Fruit fly (Drosophila melanogaster) whole organism, embryonic: ENCODE data around the gene ImpE1.

ENCODE experiments used
- Bdp1 ChIP-seq: fragments of 200-800 bp; sonication (Bioruptor generic); optimal IDR thresholded peaks from 3 replicates; lab custom pipeline; 2016; ENCODE audit warnings: missing biosample characterization, missing genetic modification characterization
- CG11093 ChIP-seq: fragments of 200-800 bp; sonication (Bioruptor generic); IDR thresholded peaks from 3 replicates; pipeline ENCODE4 v1.3.6; 2022; ENCODE audit warnings: missing biosample characterization, missing genetic modification characterization
- CG11504 ChIP-seq: fragments of 200-800 bp; sonication (Bioruptor generic); optimal IDR thresholded peaks from 3 replicates; lab custom pipeline; 2019; ENCODE audit warnings: missing biosample characterization, mild to moderate bottlenecking, missing genetic modification characterization, moderate library complexity
- CG12071 ChIP-seq: fragments of 200-800 bp; sonication (Bioruptor generic); optimal IDR thresholded peaks from 3 replicates; lab custom pipeline; 2018; ENCODE audit warnings: missing biosample characterization, mild to moderate bottlenecking, missing genetic modification characterization
- CG12391 ChIP-seq: fragments of 200-800 bp; sonication (Bioruptor generic); optimal IDR thresholded peaks from 3 replicates; lab custom pipeline; 2018; ENCODE audit warnings: missing biosample characterization, mild to moderate bottlenecking, missing genetic modification characterization, moderate library complexity
- CG12744 ChIP-seq: fragments of 200-800 bp; sonication (Bioruptor generic); optimal IDR thresholded peaks from 2 replicates; lab custom pipeline; 2016; ENCODE audit warnings: missing biosample characterization, missing genetic modification characterization
- CG14667 ChIP-seq: fragments of 200-800 bp; sonication (Bioruptor generic); IDR thresholded peaks from 2 replicates; pipeline ENCODE4 v1.3.6; 2022; ENCODE audit warnings: missing biosample characterization, missing genetic modification characterization
- CG14965 ChIP-seq: fragments of 200-800 bp; sonication (Bioruptor generic); optimal IDR thresholded peaks from 2 replicates; lab custom pipeline; 2016; ENCODE audit warnings: missing biosample characterization, missing genetic modification characterization, borderline replicate concordance
- CG16779 ChIP-seq: fragments of 200-800 bp; sonication (Bioruptor generic); IDR thresholded peaks from 2 replicates; pipeline ENCODE4 v1.3.6; 2022; ENCODE audit warnings: missing biosample characterization, missing genetic modification characterization
- CG17802 ChIP-seq: fragments of 200-800 bp; sonication (Bioruptor generic); optimal IDR thresholded peaks from 2 replicates; lab custom pipeline; 2018; ENCODE audit warnings: missing biosample characterization, mild to moderate bottlenecking, missing genetic modification characterization, moderate library complexity
- CG2875 ChIP-seq: fragments of 200-800 bp; sonication (Bioruptor generic); optimal IDR thresholded peaks from 2 replicates; lab custom pipeline; 2017; ENCODE audit warnings: missing biosample characterization, mild to moderate bottlenecking, missing genetic modification characterization, missing genetic modification reagents
- CG31441 ChIP-seq: fragments of 200-800 bp; sonication (Bioruptor generic); IDR thresholded peaks from 2 replicates; pipeline ENCODE4 v1.3.6; 2022; ENCODE audit warnings: missing biosample characterization, missing genetic modification characterization
- CG33557 ChIP-seq: fragments of 200-800 bp; sonication (Bioruptor generic); optimal IDR thresholded peaks from 2 replicates; lab custom pipeline; 2019; ENCODE audit warnings: missing biosample characterization, mild to moderate bottlenecking, missing genetic modification characterization, moderate library complexity
- CG34422 ChIP-seq: fragments of 200-800 bp; sonication (Bioruptor generic); IDR thresholded peaks from 3 replicates; pipeline ENCODE4 v1.3.6; 2022; ENCODE audit warnings: missing biosample characterization, missing genetic modification characterization
- CG4404 ChIP-seq: fragments of 200-800 bp; sonication (Bioruptor generic); IDR thresholded peaks from 2 replicates; pipeline ENCODE4 v1.3.6; 2022; ENCODE audit warnings: missing biosample characterization, missing genetic modification characterization
- CG4424 ChIP-seq: fragments of 200-800 bp; sonication (Bioruptor generic); optimal IDR thresholded peaks from 3 replicates; lab custom pipeline; 2016; ENCODE audit warnings: missing biosample characterization, missing genetic modification characterization
- CG6791 ChIP-seq: fragments of 200-800 bp; sonication (Bioruptor generic); IDR thresholded peaks from 3 replicates; pipeline ENCODE4 v1.3.6; 2022; ENCODE audit warnings: missing biosample characterization, missing genetic modification characterization; ENCODE audit not compliant: partially characterized antibody
- CG7357 ChIP-seq: fragments of 200-800 bp; sonication (Bioruptor generic); IDR thresholded peaks from 3 replicates; pipeline ENCODE4 v1.3.6; 2022; ENCODE audit warnings: missing biosample characterization, missing genetic modification characterization
- CG7963 ChIP-seq: fragments of 200-800 bp; sonication (Bioruptor generic); IDR thresholded peaks from 3 replicates; pipeline ENCODE4 v1.3.6; 2022; ENCODE audit warnings: missing biosample characterization, missing genetic modification characterization; ENCODE audit not compliant: partially characterized antibody
- CG8478 ChIP-seq: fragments of >200 bp; optimal IDR thresholded peaks from 2 replicates; lab custom pipeline; 2018
- CG9215 ChIP-seq: fragments of 200-800 bp; sonication (Bioruptor generic); IDR thresholded peaks from 2 replicates; pipeline ENCODE4 v1.3.6; 2022; ENCODE audit warnings: missing biosample characterization, missing genetic modification characterization
- Drgx ChIP-seq: fragments of 200-800 bp; sonication (Bioruptor generic); IDR thresholded peaks from 2 replicates; pipeline ENCODE4 v1.3.6; 2022; ENCODE audit warnings: missing biosample characterization, missing genetic modification characterization
- E2f1 ChIP-seq: fragments of 200-800 bp; sonication (Bioruptor generic); IDR thresholded peaks from 2 replicates; pipeline ENCODE4 v1.3.6; 2022; ENCODE audit warnings: missing biosample characterization, missing genetic modification characterization
- Gsc ChIP-seq: fragments of 200-800 bp; sonication (Bioruptor generic); IDR thresholded peaks from 2 replicates; pipeline ENCODE4 v1.3.6; 2022; ENCODE audit warnings: missing biosample characterization, missing genetic modification characterization
- HLHmδ ChIP-seq: fragments of 200-800 bp; sonication (Bioruptor generic); optimal IDR thresholded peaks from 2 replicates; lab custom pipeline; 2018; ENCODE audit warnings: missing biosample characterization, mild to moderate bottlenecking, missing genetic modification characterization, moderate library complexity
- Lhr ChIP-seq: fragments of 200-800 bp; sonication (Bioruptor generic); optimal IDR thresholded peaks from 3 replicates; lab custom pipeline; 2017; ENCODE audit warnings: mild to moderate bottlenecking, missing biosample characterization, missing genetic modification reagents, missing genetic modification characterization
- NFAT ChIP-seq: fragments of 200-800 bp; sonication (Bioruptor generic); IDR thresholded peaks from 2 replicates; pipeline ENCODE4 v1.3.6; 2022; ENCODE audit warnings: missing biosample characterization, missing genetic modification characterization
- Nf-YA ChIP-seq: fragments of 200-800 bp; sonication (Bioruptor generic); IDR thresholded peaks from 2 replicates; pipeline ENCODE4 v1.3.6; 2022; ENCODE audit warnings: missing biosample characterization, missing genetic modification characterization
- Oli ChIP-seq: fragments of 200-800 bp; sonication (Bioruptor generic); optimal IDR thresholded peaks from 2 replicates; lab custom pipeline; 2018; ENCODE audit warnings: missing biosample characterization, mild to moderate bottlenecking, missing genetic modification characterization, moderate library complexity
- amos ChIP-seq: fragments of 200-800 bp; sonication (Bioruptor generic); IDR thresholded peaks from 2 replicates; pipeline ENCODE4 v1.3.6; 2022; ENCODE audit warnings: missing biosample characterization, missing genetic modification characterization; ENCODE audit not compliant: partially characterized antibody
- chif ChIP-seq, 2 experiments: fragments of 200-800 bp; sonication (Bioruptor generic); optimal IDR thresholded peaks; 3 replicates each; lab custom pipeline; 2016; ENCODE audit warnings: missing biosample characterization in 2 of 2, missing genetic modification characterization in 2 of 2
- dpn ChIP-seq, 2 experiments: fragments of 200-800 bp; sonication (Bioruptor generic); optimal IDR thresholded peaks; 3 replicates each; lab custom pipeline; 2016; ENCODE audit warnings: missing biosample characterization in 2 of 2, missing genetic modification characterization in 2 of 2
- fd64A ChIP-seq: fragments of 200-800 bp; sonication (Bioruptor generic); optimal IDR thresholded peaks from 3 replicates; lab custom pipeline; 2018; ENCODE audit warnings: missing biosample characterization, mild to moderate bottlenecking, missing genetic modification characterization
- gce ChIP-seq: fragments of 200-800 bp; sonication (Bioruptor generic); IDR thresholded peaks from 3 replicates; pipeline ENCODE4 v1.3.6; 2022; ENCODE audit warnings: missing biosample characterization, missing genetic modification characterization
- knrl ChIP-seq: fragments of 200-800 bp; sonication (Bioruptor generic); IDR thresholded peaks from 3 replicates; pipeline ENCODE4 v1.3.6; 2022; ENCODE audit warnings: missing biosample characterization, missing genetic modification characterization; ENCODE audit not compliant: partially characterized antibody
- nerfin-2 ChIP-seq: fragments of 200-800 bp; sonication (Bioruptor generic); IDR thresholded peaks from 2 replicates; pipeline ENCODE4 v1.3.6; 2022; ENCODE audit warnings: missing biosample characterization, missing genetic modification characterization; ENCODE audit not compliant: partially characterized antibody
- pfk ChIP-seq: fragments of 200-800 bp; sonication (Bioruptor generic); optimal IDR thresholded peaks from 2 replicates; lab custom pipeline; 2018; ENCODE audit warnings: missing biosample characterization, mild to moderate bottlenecking, missing genetic modification characterization, moderate library complexity
- rib ChIP-seq: fragments of 200-800 bp; sonication (Bioruptor generic); IDR thresholded peaks from 2 replicates; pipeline ENCODE4 v1.3.6; 2022; ENCODE audit warnings: missing biosample characterization, missing genetic modification characterization
- row ChIP-seq: fragments of 200-800 bp; sonication (Bioruptor generic); IDR thresholded peaks from 3 replicates; pipeline ENCODE4 v1.3.6; 2022; ENCODE audit warnings: missing biosample characterization, missing genetic modification characterization
- sima ChIP-seq: fragments of 200-800 bp; sonication (Bioruptor generic); optimal IDR thresholded peaks from 2 replicates; lab custom pipeline; 2016; ENCODE audit warnings: missing biosample characterization, missing genetic modification characterization
- sisA ChIP-seq: fragments of 200-800 bp; sonication (Bioruptor generic); IDR thresholded peaks from 2 replicates; pipeline ENCODE4 v1.3.6; 2022; ENCODE audit warnings: missing biosample characterization, missing genetic modification characterization
- slou ChIP-seq: fragments of 200-800 bp; sonication (Bioruptor generic); optimal IDR thresholded peaks from 3 replicates; lab custom pipeline; 2016; ENCODE audit warnings: missing biosample characterization, missing genetic modification characterization
- slp2 ChIP-seq: fragments of 200-800 bp; sonication (Bioruptor generic); optimal IDR thresholded peaks from 2 replicates; lab custom pipeline; 2016; ENCODE audit warnings: missing biosample characterization, missing genetic modification characterization
- sug ChIP-seq: fragments of 200-800 bp; optimal IDR thresholded peaks from 2 replicates; lab custom pipeline; 2019; ENCODE audit warnings: missing biosample characterization, mild to moderate bottlenecking, missing genetic modification characterization, moderate library complexity
- tap ChIP-seq: fragments of 200-800 bp; optimal IDR thresholded peaks from 3 replicates; lab custom pipeline; 2019; ENCODE audit warnings: missing biosample characterization, mild to moderate bottlenecking, missing genetic modification characterization, moderate library complexity
- tll ChIP-seq, 2 experiments: fragments of 200-800 bp in 1 of 2; fragments of >200 bp in 1 of 2; sonication (Bioruptor generic) in 1 of 2; optimal IDR thresholded peaks; 2 replicates each; lab custom pipeline; 2017 to 2019; ENCODE audit warnings: missing biosample characterization in 2 of 2, missing genetic modification characterization in 2 of 2, mild to moderate bottlenecking in 1 of 2, moderate library complexity in 1 of 2
- zen2 ChIP-seq: fragments of 200-800 bp; sonication (Bioruptor generic); IDR thresholded peaks from 3 replicates; pipeline ENCODE4 v1.3.6; 2022; ENCODE audit warnings: missing biosample characterization, missing genetic modification characterization; ENCODE audit not compliant: partially characterized antibody
- zfh1 ChIP-seq: fragments of 200-800 bp; sonication (Bioruptor generic); IDR thresholded peaks from 3 replicates; pipeline ENCODE4 v1.3.6; 2022; ENCODE audit warnings: missing biosample characterization, missing genetic modification characterization

ImpE1 gene

DNA sequence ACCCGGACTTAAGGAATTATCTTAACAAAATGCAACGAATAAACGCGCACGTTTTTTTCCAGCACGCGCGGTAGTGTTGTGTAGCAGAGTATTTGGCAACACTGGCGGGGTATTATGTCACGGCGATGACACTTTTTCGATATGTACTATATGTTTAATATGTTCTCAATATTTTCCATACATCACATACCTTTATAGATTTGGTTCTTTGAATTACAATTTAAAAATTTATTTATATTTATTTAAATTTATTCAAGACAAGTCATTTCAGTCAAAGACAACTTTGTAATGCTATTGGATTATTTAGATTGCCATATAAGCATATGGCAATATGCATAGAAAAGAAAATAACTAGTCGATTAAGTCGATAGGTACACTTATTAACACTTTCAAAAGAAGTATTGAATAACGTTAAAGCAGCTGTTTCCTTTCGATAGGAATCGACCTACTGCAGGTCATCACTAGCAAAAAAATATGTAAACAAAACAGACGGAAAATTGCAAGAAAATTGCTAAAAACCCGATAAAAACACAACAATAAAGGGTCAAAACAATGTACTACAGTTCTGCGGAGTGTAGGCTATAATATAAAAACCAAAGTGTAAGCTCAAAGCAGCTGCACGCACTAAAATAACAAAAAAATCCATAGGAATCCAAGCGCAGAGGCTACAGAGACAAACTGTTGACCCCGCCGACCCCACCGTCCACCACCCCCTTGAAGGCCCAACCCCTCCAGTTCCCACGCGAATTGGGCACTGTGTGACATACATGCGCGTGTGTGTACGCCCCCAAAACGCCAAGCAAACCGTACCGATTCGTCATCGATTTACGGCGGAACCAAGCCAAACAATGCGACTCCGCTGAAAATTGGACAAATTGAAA, 25.9 kb upstream of the ImpE1 start, which contains the start of the genes CG7182 and GAPcenA (continued):
- no peak for TF ChIP-seq CG2875 (GFP tag; lab: Kevin White, UChicago)
- no peak for TF ChIP-seq CG12071 (GFP tag; lab: Kevin White, UChicago)
- TF ChIP-seq CG12391 (tag; lab: Kevin White, UChicago), result peak; percentile 81
- peak; percentile 36; the same call in 1 of the 2 replicates for TF ChIP-seq NFAT (GFP tag; lab: Robert Waterston, UW)
- TF ChIP-seq Lhr (GFP tag; lab: Kevin White, UChicago), result peak; percentile 34
- no peak for TF ChIP-seq Nf-YA (GFP tag; lab: Robert Waterston, UW)
- TF ChIP-seq zen2, result no peak
- TF ChIP-seq CG8478 (lab: Kevin White, UChicago), result no peak
- TF ChIP-seq CG11504 (tag; lab: Kevin White, UChicago), result no peak
- TF ChIP-seq rib, result no peak
- TF ChIP-seq sisA (GFP tag; lab: Robert Waterston, UW), result peak; percentile 58
- no peak for TF ChIP-seq Gsc (GFP tag; lab: Robert Waterston, UW)
- TF ChIP-seq chif (GFP tag; optimal IDR thresholded peaks at IDR 0.05; lab: Kevin White, UChicago), result peak; percentile 1 to 15
- TF ChIP-seq nerfin-2 (GFP tag; lab: Robert Waterston, UW), result peak; percentile 61; the same call in 1 of the 2 replicates
- TF ChIP-seq CG31441, result no peak; the same call in 1 of the 2 replicates
- peak; percentile 0 for TF ChIP-seq slp2 (GFP tag; lab: Kevin White, UChicago)
- TF ChIP-seq CG11093 (GFP tag; lab: Robert Waterston, UW), result no peak
- TF ChIP-seq CG12744, result peak; percentile 10
- peak; percentile 80; the same call in 1 of the 3 replicates for TF ChIP-seq CG34422 (GFP tag; lab: Robert Waterston, UW)
- peak; percentile 70 for TF ChIP-seq Oli (tag; lab: Kevin White, UChicago)
- TF ChIP-seq CG17802 (tag; lab: Kevin White, UChicago), result peak; percentile 11
- TF ChIP-seq gce (GFP tag; lab: Robert Waterston, UW), result no peak
- TF ChIP-seq zfh1 (GFP tag; lab: Robert Waterston, UW), result no peak
- no peak for TF ChIP-seq HLHmδ (GFP tag; lab: Kevin White, UChicago)
- TF ChIP-seq E2f1 (GFP tag; lab: Robert Waterston, UW), result peak; percentile 63
- peak; percentile 59 for TF ChIP-seq tap (tag; lab: Kevin White, UChicago)
- peak; percentile 85 for TF ChIP-seq row
- TF ChIP-seq dpn (GFP tag; optimal IDR thresholded peaks at IDR 0.05; lab: Kevin White, UChicago), result peak; percentile 24 to 63
- TF ChIP-seq CG16779 (GFP tag; lab: Robert Waterston, UW), result no peak
- TF ChIP-seq CG7357 (GFP tag; lab: Robert Waterston, UW), result no peak
- TF ChIP-seq sug (tag; lab: Kevin White, UChicago), result peak; percentile 90
- TF ChIP-seq fd64A (GFP tag; lab: Kevin White, UChicago), result no peak
- TF ChIP-seq tll (GFP tag; optimal IDR thresholded peaks at IDR 0.05; lab: Kevin White, UChicago), result peak in 1 of 2 experiments; percentile 4
- peak; percentile 35; the same call in 1 of the 2 replicates for TF ChIP-seq amos (GFP tag; lab: Robert Waterston, UW)
- no peak for TF ChIP-seq CG14965 (GFP tag; lab: Kevin White, UChicago)
- no peak for TF ChIP-seq pfk (GFP tag; lab: Kevin White, UChicago)
- peak; percentile 16 for TF ChIP-seq slou
- TF ChIP-seq CG9215 (GFP tag; lab: Robert Waterston, UW), result peak; percentile 60
- TF ChIP-seq CG14667 (GFP tag; lab: Robert Waterston, UW), result no peak
- peak; percentile 76 for TF ChIP-seq CG33557 (GFP tag; lab: Kevin White, UChicago)
- peak; percentile 33 for TF ChIP-seq CG4404 (GFP tag; lab: Robert Waterston, UW)
- no peak for TF ChIP-seq Bdp1 (GFP tag; lab: Kevin White, UChicago)
- peak; percentile 47; the same call in 1 of the 3 replicates for TF ChIP-seq CG7963
- peak; percentile 69 for TF ChIP-seq CG4424
- peak; percentile 71; the same call in 2 of the 3 replicates for TF ChIP-seq knrl (GFP tag; lab: Robert Waterston, UW)
- TF ChIP-seq sima, result no peak
- no peak for TF ChIP-seq Drgx (GFP tag; lab: Robert Waterston, UW)
- TF ChIP-seq CG6791 (GFP tag; lab: Robert Waterston, UW), result peak; percentile 58; the same call in 1 of the 3 replicates
